Worm (Caenorhabditis elegans) whole organism, late embryonic: ENCODE results near the gene sre-10.

Source experiments
- C08G9.2 ChIP-seq: sonication (generic microtip); optimal IDR thresholded peaks from 2 replicates; lab custom pipeline; 2016; ENCODE audit warnings: mild to moderate bottlenecking, missing genetic modification characterization, moderate library complexity, missing compliant biosample characterization
- C38D4.7 ChIP-seq: fragments of 200-800 bp; sonication (Bioruptor generic); optimal IDR thresholded peaks from 2 replicates; lab custom pipeline; 2018; ENCODE audit warnings: mild to moderate bottlenecking, missing genetic modification characterization, moderate library complexity, missing compliant biosample characterization
- Y22D7AL.16 ChIP-seq: sonication (generic microtip); optimal IDR thresholded peaks from 2 replicates; lab custom pipeline; 2016; ENCODE audit warnings: missing genetic modification characterization, missing compliant biosample characterization
- ahr-1 ChIP-seq: sonication (generic microtip); optimal IDR thresholded peaks from 2 replicates; lab custom pipeline; 2016; ENCODE audit warnings: missing genetic modification characterization, missing compliant biosample characterization
- ceh-19 ChIP-seq: fragments of 200-800 bp; sonication (Bioruptor generic); optimal IDR thresholded peaks from 2 replicates; lab custom pipeline; 2018; ENCODE audit warnings: mild to moderate bottlenecking, missing genetic modification characterization, missing compliant biosample characterization
- ceh-2 ChIP-seq: sonication (generic microtip); optimal IDR thresholded peaks from 2 replicates; lab custom pipeline; 2016; ENCODE audit warnings: missing genotype, missing genetic modification characterization, missing compliant biosample characterization
- ceh-22 ChIP-seq: sonication (generic microtip); optimal IDR thresholded peaks from 2 replicates; lab custom pipeline; 2017; ENCODE audit warnings: missing biosample characterization, missing genetic modification characterization
- ceh-30 ChIP-seq: fragments of 150-350 bp; optimal IDR thresholded peaks from 2 replicates; lab custom pipeline; 2014; ENCODE audit warnings: missing biosample characterization, missing genetic modification characterization
- ceh-31 ChIP-seq: sonication (generic microtip); optimal IDR thresholded peaks from 2 replicates; lab custom pipeline; 2016; ENCODE audit warnings: missing genetic modification characterization, missing compliant biosample characterization
- ceh-9 ChIP-seq: sonication (generic microtip); optimal IDR thresholded peaks from 2 replicates; lab custom pipeline; 2016; ENCODE audit warnings: mild to moderate bottlenecking, missing genetic modification characterization, inconsistent platforms, missing compliant biosample characterization
- elt-2 ChIP-seq: sonication (generic microtip); optimal IDR thresholded peaks from 2 replicates; lab custom pipeline; 2016; ENCODE audit warnings: missing genetic modification reagents, missing genetic modification characterization, missing compliant biosample characterization
- ets-4 ChIP-seq: sonication (generic microtip); optimal IDR thresholded peaks from 2 replicates; lab custom pipeline; 2016; ENCODE audit warnings: missing genetic modification characterization, missing compliant biosample characterization
- eyg-1 ChIP-seq: sonication (generic microtip); optimal IDR thresholded peaks from 2 replicates; lab custom pipeline; 2016; ENCODE audit warnings: missing genotype, missing genetic modification characterization, missing compliant biosample characterization
- fax-1 ChIP-seq: sonication (generic microtip); optimal IDR thresholded peaks from 2 replicates; lab custom pipeline; 2016; ENCODE audit warnings: missing genotype, missing genetic modification characterization, missing compliant biosample characterization
- fkh-6 ChIP-seq: sonication (generic microtip); optimal IDR thresholded peaks from 2 replicates; lab custom pipeline; 2016; ENCODE audit warnings: missing genetic modification characterization, missing compliant biosample characterization
- gmeb-2 ChIP-seq: sonication (generic microtip); optimal IDR thresholded peaks from 2 replicates; lab custom pipeline; 2016; ENCODE audit warnings: missing genetic modification characterization, inconsistent platforms, missing compliant biosample characterization
- hlh-13 ChIP-seq: fragments of 200-800 bp; sonication (Bioruptor generic); optimal IDR thresholded peaks from 2 replicates; lab custom pipeline; 2018; ENCODE audit warnings: mild to moderate bottlenecking, missing genetic modification characterization, missing compliant biosample characterization
- hlh-6 ChIP-seq: sonication (generic microtip); optimal IDR thresholded peaks from 2 replicates; lab custom pipeline; 2016; ENCODE audit warnings: missing genotype, missing genetic modification characterization, missing compliant biosample characterization
- lim-6 ChIP-seq: sonication (generic microtip); optimal IDR thresholded peaks from 2 replicates; lab custom pipeline; 2016; ENCODE audit warnings: missing genetic modification characterization, missing compliant biosample characterization
- lin-11 ChIP-seq: fragments of 200-800 bp; sonication (Bioruptor generic); optimal IDR thresholded peaks from 2 replicates; lab custom pipeline; 2018; ENCODE audit warnings: mild to moderate bottlenecking, missing genetic modification characterization, missing compliant biosample characterization
- mec-3 ChIP-seq: sonication (generic microtip); optimal IDR thresholded peaks from 2 replicates; lab custom pipeline; 2016; ENCODE audit warnings: borderline replicate concordance, missing genetic modification characterization, missing compliant biosample characterization
- nfya-1 ChIP-seq: sonication (generic microtip); optimal IDR thresholded peaks from 2 replicates; lab custom pipeline; 2017; ENCODE audit warnings: missing genetic modification characterization, mild to moderate bottlenecking, missing compliant biosample characterization, antibody characterized with exemption, moderate library complexity
- npax-4 ChIP-seq: sonication (generic microtip); optimal IDR thresholded peaks from 2 replicates; lab custom pipeline; 2016; ENCODE audit warnings: missing genetic modification characterization, missing compliant biosample characterization
- odd-2 ChIP-seq: sonication (generic microtip); optimal IDR thresholded peaks from 2 replicates; lab custom pipeline; 2017; ENCODE audit warnings: antibody characterized with exemption, mild to moderate bottlenecking, missing genetic modification characterization, missing compliant biosample characterization
- pat-9 ChIP-seq: fragments of 200-800 bp; sonication (Bioruptor generic); optimal IDR thresholded peaks from 2 replicates; lab custom pipeline; 2018; ENCODE audit warnings: mild to moderate bottlenecking, missing genetic modification characterization, moderate library complexity, missing compliant biosample characterization
- pax-1 ChIP-seq: fragments of 150-350 bp; optimal IDR thresholded peaks from 2 replicates; lab custom pipeline; 2014; ENCODE audit warnings: missing biosample characterization, missing genetic modification characterization
- pha-2 ChIP-seq: sonication (generic microtip); optimal IDR thresholded peaks from 2 replicates; lab custom pipeline; 2017; ENCODE audit warnings: mild to moderate bottlenecking, missing genetic modification characterization, missing compliant biosample characterization
- pha-4 ChIP-seq: fragments of 150-350 bp; optimal IDR thresholded peaks from 2 replicates; lab custom pipeline; 2018; ENCODE audit warnings: missing biosample characterization, missing genetic modification reagents, missing genetic modification characterization
- pros-1 ChIP-seq: fragments of 150-350 bp; optimal IDR thresholded peaks from 2 replicates; lab custom pipeline; 2014; ENCODE audit warnings: missing biosample characterization, missing genetic modification reagents, missing genetic modification characterization
- syd-9 ChIP-seq: sonication (generic microtip); optimal IDR thresholded peaks from 2 replicates; lab custom pipeline; 2016; ENCODE audit warnings: mild to moderate bottlenecking, missing genetic modification characterization, moderate library complexity, missing compliant biosample characterization
- tbx-7 ChIP-seq: sonication (generic microtip); optimal IDR thresholded peaks from 2 replicates; lab custom pipeline; 2016; ENCODE audit warnings: missing genotype, missing genetic modification characterization, missing compliant biosample characterization
- unc-3 ChIP-seq, 2 experiments: fragments of 200-800 bp in 1 of 2; sonication (Bioruptor generic) in 1 of 2; sonication (generic microtip) in 1 of 2; conservative IDR thresholded peaks in 1 of 2; optimal IDR thresholded peaks in 1 of 2; 2 replicates each; pipeline versions ENCODE4 v1.3.6 to Lab custom; 2016 to 2022; ENCODE audit warnings: missing compliant biosample characterization in 2 of 2, missing genetic modification characterization in 2 of 2, missing genetic modification reagents in 1 of 2
- ztf-16 ChIP-seq: sonication (generic microtip); optimal IDR thresholded peaks from 2 replicates; lab custom pipeline; 2017; ENCODE audit warnings: missing genetic modification characterization, missing compliant biosample characterization

sre-10 gene

DNA sequence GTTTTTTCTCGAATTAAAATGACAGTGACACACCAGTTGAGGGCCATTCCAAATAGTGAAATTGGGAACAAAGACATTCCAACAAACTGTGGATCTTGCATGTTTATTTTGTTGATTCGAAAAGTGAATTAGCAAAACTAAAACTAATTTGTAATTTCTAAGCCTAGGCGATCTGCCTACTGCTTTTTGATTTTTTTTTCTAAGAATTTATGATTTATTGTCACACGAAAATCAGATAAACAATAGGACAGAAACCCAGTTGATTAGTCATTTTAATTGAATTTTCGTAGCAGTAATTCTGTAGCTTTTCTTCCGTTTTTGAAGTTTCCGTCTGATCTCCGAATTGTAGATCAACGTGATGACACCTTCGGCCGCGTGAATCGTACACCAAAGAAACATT is 13.6 kb upstream of the sre-10 start, which contains the start of gene srx-33:
Gene srx-33 (minus strand): TSS at position 101 of the 400 bp plus-strand sequence.
- no peak for TF ChIP-seq ceh-22
- no peak for TF ChIP-seq pax-1 (tag; lab: Kevin White, UChicago)
- no peak for TF ChIP-seq pha-4 (tag; lab: Kevin White, UChicago)
- TF ChIP-seq hlh-13 (GFP tag; lab: Kevin White, UChicago): no peak
- no peak for TF ChIP-seq pha-2 (tag; lab: Kevin White, UChicago)
- no peak for TF ChIP-seq unc-3 (GFP tag; conservative IDR thresholded peaks at IDR 0.05; lab: Robert Waterston, UW)
- no peak for TF ChIP-seq unc-3 (tag; optimal IDR thresholded peaks at IDR 0.05; lab: Kevin White, UChicago)
- no peak for TF ChIP-seq tbx-7 (tag; lab: Kevin White, UChicago)
- TF ChIP-seq, all 69 proteins: peak for 0

DNA sequence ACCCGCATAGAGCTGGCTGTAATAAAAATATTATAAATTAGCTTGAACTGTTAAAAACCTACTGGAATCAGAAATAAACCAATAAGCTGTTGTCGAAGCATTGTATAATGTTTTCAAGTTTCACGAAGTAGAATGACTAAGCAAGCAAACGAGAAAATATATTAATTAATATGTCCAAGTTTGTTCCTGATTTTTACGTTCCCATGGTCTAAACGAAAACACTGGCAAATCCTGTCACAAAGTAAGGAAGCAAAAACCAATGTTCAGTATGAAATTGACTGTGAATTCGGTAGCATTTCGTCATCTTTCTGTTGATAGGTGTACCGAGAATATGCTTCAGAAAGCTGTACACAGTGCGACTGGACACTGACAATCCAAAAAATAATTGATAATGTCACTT is 12.2 kb upstream of the sre-10 start, which contains the start of gene srx-34:
Gene srx-34 (minus strand): TSS at position 101 of the 400 bp plus-strand sequence.
- TF ChIP-seq odd-2 (tag; lab: Kevin White, UChicago) (no peak), npax-4 (tag; lab: Kevin White, UChicago) (no peak), gmeb-2 (tag; lab: Kevin White, UChicago) (no peak), ets-4 (tag; lab: Kevin White, UChicago) (no peak), fax-1 (tag; lab: Kevin White, UChicago) (no peak)

DNA sequence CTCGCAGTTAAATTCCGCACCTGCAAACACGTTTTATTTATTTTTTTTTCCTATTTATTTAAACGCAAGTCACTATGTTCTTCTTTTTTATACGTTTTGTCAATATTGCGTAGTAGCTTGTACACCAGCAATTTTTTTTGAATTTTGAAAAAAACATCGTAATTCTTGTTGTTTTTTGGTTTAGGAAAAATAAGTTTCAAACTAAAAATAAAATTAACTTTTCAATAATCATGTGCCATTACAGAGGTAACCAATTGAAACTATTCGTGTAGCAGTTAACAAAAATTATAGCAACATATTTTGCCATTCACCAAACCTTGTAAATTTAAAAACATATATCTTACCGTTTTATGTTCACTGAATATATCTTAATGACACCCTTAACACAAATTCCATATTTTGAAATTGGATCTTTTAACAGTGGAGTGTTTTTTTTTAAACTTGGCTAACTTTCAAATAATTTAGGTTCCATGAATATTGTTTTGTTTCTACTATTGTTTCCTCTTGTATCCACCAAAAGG is 9.1 kb upstream of the sre-10 start, which contains the start of gene lmd-5:
Gene lmd-5 (plus strand): TSS at position 471 of the 521 bp plus-strand sequence.
- TF ChIP-seq pha-4 (tag; lab: Kevin White, UChicago) (no peak), pax-1 (tag; lab: Kevin White, UChicago) (no peak), elt-2 (tag; lab: Kevin White, UChicago) (no peak), ceh-9 (tag; lab: Kevin White, UChicago) (no peak)

DNA sequence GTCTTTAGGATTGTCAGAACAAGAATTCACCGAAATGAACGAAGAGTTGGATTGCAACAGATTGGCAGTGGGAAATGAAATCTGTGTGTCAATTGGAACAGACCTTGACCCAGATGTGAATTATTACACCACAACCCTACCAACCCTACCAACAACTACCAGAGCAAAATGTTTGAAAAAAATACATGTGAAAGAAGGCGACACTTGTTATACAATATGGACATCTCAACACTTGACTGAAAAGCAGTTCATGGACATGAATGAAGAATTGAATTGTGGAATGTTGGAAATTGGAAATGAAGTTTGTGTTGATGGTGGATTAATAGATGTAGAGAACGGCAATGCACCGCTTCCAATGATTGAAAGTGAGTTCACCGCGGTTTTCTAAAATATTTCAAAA is 8.4 kb upstream of the sre-10 start:
- TF ChIP-seq hlh-6 (tag; lab: Kevin White, UChicago): no peak
- TF ChIP-seq pat-9: no peak
- no peak for TF ChIP-seq Y22D7AL.16 (tag; lab: Kevin White, UChicago)
- no peak for TF ChIP-seq ahr-1 (tag; lab: Kevin White, UChicago)
- TF ChIP-seq C08G9.2 (tag; lab: Kevin White, UChicago): no peak
- TF ChIP-seq unc-3 (GFP tag; conservative IDR thresholded peaks at IDR 0.05; lab: Robert Waterston, UW): no peak
- no peak for TF ChIP-seq unc-3 (tag; optimal IDR thresholded peaks at IDR 0.05; lab: Kevin White, UChicago)
- no peak for TF ChIP-seq syd-9 (tag; lab: Kevin White, UChicago)
- TF ChIP-seq ceh-30 (tag; lab: Kevin White, UChicago): no peak
- no peak for TF ChIP-seq pros-1 (tag; lab: Kevin White, UChicago)
- no peak for TF ChIP-seq ets-4 (tag; lab: Kevin White, UChicago)
- no peak for TF ChIP-seq ztf-16 (tag; lab: Kevin White, UChicago)

DNA sequence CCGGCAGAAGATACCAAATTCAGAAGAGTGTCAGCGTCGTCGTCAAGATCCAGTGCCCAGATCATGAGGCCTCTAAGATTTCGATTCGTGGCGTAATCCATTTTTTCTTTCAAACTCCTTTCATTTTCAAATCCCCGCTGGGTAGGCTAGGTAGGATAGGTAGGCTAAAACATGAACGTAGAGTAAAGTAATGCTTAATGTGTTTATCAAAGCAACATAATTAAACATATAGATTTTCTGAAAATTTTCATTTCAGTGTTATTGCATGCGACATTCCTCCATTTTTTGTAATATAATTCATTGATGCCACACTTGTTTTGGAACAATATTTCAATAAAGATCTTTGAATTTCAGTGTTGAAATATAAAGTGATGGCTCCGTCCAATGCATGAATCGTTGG is 2.9 kb upstream of the sre-10 start, which contains the start of gene T01C4.8:
Gene T01C4.8 (minus strand): TSS at position 101 of the 400 bp plus-strand sequence.
- TF ChIP-seq ceh-19 (GFP tag; lab: Kevin White, UChicago): no peak
- no peak for TF ChIP-seq ceh-30 (tag; lab: Kevin White, UChicago)
- no peak for TF ChIP-seq ceh-2 (tag; lab: Kevin White, UChicago)
- TF ChIP-seq lim-6 (tag; lab: Kevin White, UChicago): no peak
- TF ChIP-seq C38D4.7: no peak
- TF ChIP-seq ets-4 (tag; lab: Kevin White, UChicago): no peak
- no peak for TF ChIP-seq pros-1 (tag; lab: Kevin White, UChicago)
- TF ChIP-seq eyg-1 (tag; lab: Kevin White, UChicago): no peak
- no peak for TF ChIP-seq mec-3 (tag; lab: Kevin White, UChicago)
- TF ChIP-seq unc-3 (GFP tag; conservative IDR thresholded peaks at IDR 0.05; lab: Robert Waterston, UW): no peak
- no peak for TF ChIP-seq unc-3 (tag; optimal IDR thresholded peaks at IDR 0.05; lab: Kevin White, UChicago)
- TF ChIP-seq hlh-6 (tag; lab: Kevin White, UChicago): no peak
- no peak for TF ChIP-seq pha-4 (tag; lab: Kevin White, UChicago)
- TF ChIP-seq fkh-6 (tag; lab: Kevin White, UChicago): no peak
- no peak for TF ChIP-seq tbx-7 (tag; lab: Kevin White, UChicago)
- TF ChIP-seq ceh-22: no peak
- TF ChIP-seq lin-11: no peak
- TF ChIP-seq nfya-1 (tag; lab: Kevin White, UChicago): no peak
- TF ChIP-seq ceh-31 (tag; lab: Kevin White, UChicago): no peak
- no peak for TF ChIP-seq elt-2 (tag; lab: Kevin White, UChicago)
